Fruit fly (Drosophila melanogaster): ENCODE data around the gene Iml1.

Iml1 gene

dm6 chr3L:1549634-1550071 lies 15.8 kb upstream of the Iml1 start (continued):
- TF ChIP-seq crc (GFP tag; optimal IDR thresholded peaks at IDR 0.05) (no peak), CG7271 (tag; optimal IDR thresholded peaks at IDR 0.05) (no peak), CG12299 (tag; optimal IDR thresholded peaks at IDR 0.05) (no peak), gsb (GFP tag; IDR thresholded peaks at IDR 0.05) (no peak), cas (GFP tag; IDR thresholded peaks at IDR 0.05) (no peak), CG30020 (tag; optimal IDR thresholded peaks at IDR 0.05) (no peak), CkIIα-i1 (GFP tag; IDR thresholded peaks at IDR 0.05) (no peak), zen (tag; optimal IDR thresholded peaks at IDR 0.05) (no peak), kah (GFP tag; optimal IDR thresholded peaks at IDR 0.05) (no peak), sens-2 (GFP tag; IDR thresholded peaks at IDR 0.05) (no peak), cwo (GFP tag; optimal IDR thresholded peaks at IDR 0.05) (peak; percentile 64), CG12071 (GFP tag; optimal IDR thresholded peaks at IDR 0.05) (no peak), CG6791 (GFP tag; IDR thresholded peaks at IDR 0.05; ENCODE audit: partially characterized antibody) (no peak), CG17802 (tag; optimal IDR thresholded peaks at IDR 0.05) (no peak), CG10267 (tag; optimal IDR thresholded peaks at IDR 0.05) (no peak), her (GFP tag; optimal IDR thresholded peaks at IDR 0.05) (no peak), stwl (tag; optimal IDR thresholded peaks at IDR 0.05) (no peak), crol (GFP tag; IDR thresholded peaks at IDR 0.05) (peak; percentile 84), CG4617 (GFP tag; optimal IDR thresholded peaks at IDR 0.05; ENCODE audit: borderline replicate concordance) (no peak), z (GFP tag; IDR thresholded peaks at IDR 0.05) (no peak), CG13296 (GFP tag; optimal IDR thresholded peaks at IDR 0.05) (no peak), btn (GFP tag; optimal IDR thresholded peaks at IDR 0.05) (no peak), pfk (GFP tag; optimal IDR thresholded peaks at IDR 0.05) (no peak), da (GFP tag; optimal IDR thresholded peaks at IDR 0.05) (no peak), YL-1 (GFP tag; optimal IDR thresholded peaks at IDR 0.05) (no peak), CG9609 (GFP tag; optimal IDR thresholded peaks at IDR 0.05) (no peak), Med (GFP tag) (no peak), CG6689 (GFP tag; IDR thresholded peaks at IDR 0.05) (no peak), rib (GFP tag; IDR thresholded peaks at IDR 0.05) (no peak), Mrtf (GFP tag; IDR thresholded peaks at IDR 0.05) (no peak), ato (GFP tag; IDR thresholded peaks at IDR 0.05; ENCODE audit: partially characterized antibody) (0 out of 2 replicates have a peak, but pooled peaks have one; percentile 32), run (tag; optimal IDR thresholded peaks at IDR 0.05) (no peak), Asciz (GFP tag; optimal IDR thresholded peaks at IDR 0.05) (no peak), CG10366 (GFP tag; IDR thresholded peaks at IDR 0.05) (no peak), CTCF (GFP tag; optimal IDR thresholded peaks at IDR 0.05) (peak; percentile 21), dmrt11E (tag; optimal IDR thresholded peaks at IDR 0.05) (no peak), CG9437 (GFP tag; optimal IDR thresholded peaks at IDR 0.05) (peak; percentile 83), Myb (GFP tag; optimal IDR thresholded peaks at IDR 0.05) (no peak), trh (GFP tag; optimal IDR thresholded peaks at IDR 0.05) (no peak), CG33213 (GFP tag; optimal IDR thresholded peaks at IDR 0.05) (no peak), jigr1 (GFP tag; IDR thresholded peaks at IDR 0.05) (no peak), CG15073 (GFP tag; optimal IDR thresholded peaks at IDR 0.05) (no peak), CG10274 (GFP tag; optimal IDR thresholded peaks at IDR 0.05) (no peak), Atf3 (GFP tag; optimal IDR thresholded peaks at IDR 0.05) (no peak), HHEX (GFP tag; optimal IDR thresholded peaks at IDR 0.05) (no peak), CG11723 (GFP tag; optimal IDR thresholded peaks at IDR 0.05) (no peak), Trl (optimal IDR thresholded peaks at IDR 0.05) (no peak), Trl (GFP tag; optimal IDR thresholded peaks at IDR 0.05) (no peak), Dad (GFP tag; optimal IDR thresholded peaks at IDR 0.05) (no peak), CG8281 (tag; optimal IDR thresholded peaks at IDR 0.05) (no peak), slou (GFP tag; optimal IDR thresholded peaks at IDR 0.05) (no peak), Hmx (GFP tag; optimal IDR thresholded peaks at IDR 0.05) (no peak), corto (GFP tag; optimal IDR thresholded peaks at IDR 0.05) (no peak)

All from whole organism, embryonic.